Fruit fly (Drosophila melanogaster) whole organism, embryonic: ENCODE data around the gene CG9164.

ENCODE experiments used
- Bgb ChIP-seq: fragments of 200-800 bp; sonication (Bioruptor generic); IDR thresholded peaks from 2 replicates; pipeline ENCODE4 v1.3.6; 2022; ENCODE audit warnings: missing biosample characterization, missing genetic modification characterization; ENCODE audit not compliant: partially characterized antibody
- CG11093 ChIP-seq: fragments of 200-800 bp; sonication (Bioruptor generic); IDR thresholded peaks from 3 replicates; pipeline ENCODE4 v1.3.6; 2022; ENCODE audit warnings: missing biosample characterization, missing genetic modification characterization
- CG12744 ChIP-seq: fragments of 200-800 bp; sonication (Bioruptor generic); optimal IDR thresholded peaks from 2 replicates; lab custom pipeline; 2016; ENCODE audit warnings: missing biosample characterization, missing genetic modification characterization
- CG16813 ChIP-seq: fragments of 200-800 bp; sonication (Bioruptor generic); IDR thresholded peaks from 3 replicates; pipeline ENCODE4 v1.3.6; 2022; ENCODE audit warnings: missing biosample characterization, missing genetic modification characterization; ENCODE audit not compliant: partially characterized antibody
- CG17385 ChIP-seq: fragments of 200-800 bp; sonication (Bioruptor generic); optimal IDR thresholded peaks from 3 replicates; lab custom pipeline; 2018; ENCODE audit warnings: missing biosample characterization, mild to moderate bottlenecking, missing genetic modification characterization
- CG18011 ChIP-seq: fragments of 200-800 bp; sonication (Bioruptor generic); optimal IDR thresholded peaks from 2 replicates; lab custom pipeline; 2017; ENCODE audit warnings: missing biosample characterization, missing genetic modification characterization, mild to moderate bottlenecking, moderate library complexity, missing genotype
- CG2116 ChIP-seq: fragments of 200-800 bp; sonication (Bioruptor generic); optimal IDR thresholded peaks from 3 replicates; lab custom pipeline; 2018; ENCODE audit warnings: missing biosample characterization, mild to moderate bottlenecking, missing genetic modification characterization
- CG2129 ChIP-seq: fragments of 200-800 bp; sonication (Bioruptor generic); IDR thresholded peaks from 2 replicates; pipeline ENCODE4 v1.3.6; 2022; ENCODE audit warnings: missing biosample characterization, missing genetic modification characterization; ENCODE audit not compliant: partially characterized antibody
- CG31365 ChIP-seq: fragments of 200-800 bp; sonication (Bioruptor generic); optimal IDR thresholded peaks from 2 replicates; lab custom pipeline; 2018; ENCODE audit warnings: missing biosample characterization, mild to moderate bottlenecking, missing genetic modification characterization
- CG3726 ChIP-seq: fragments of 200-800 bp; sonication (Bioruptor generic); IDR thresholded peaks from 3 replicates; pipeline ENCODE4, ENCODE4 v1.3.6; 2022; ENCODE audit warnings: missing biosample characterization, missing genetic modification characterization
- CG4328 ChIP-seq: fragments of 200-800 bp; sonication (Bioruptor generic); optimal IDR thresholded peaks from 3 replicates; lab custom pipeline; 2017; ENCODE audit warnings: missing biosample characterization, missing genetic modification reagents, missing genetic modification characterization
- CG6791 ChIP-seq: fragments of 200-800 bp; sonication (Bioruptor generic); IDR thresholded peaks from 3 replicates; pipeline ENCODE4 v1.3.6; 2022; ENCODE audit warnings: missing biosample characterization, missing genetic modification characterization; ENCODE audit not compliant: partially characterized antibody
- CG6854 ChIP-seq: fragments of 200-800 bp; sonication (Bioruptor generic); optimal IDR thresholded peaks from 3 replicates; lab custom pipeline; 2017; ENCODE audit warnings: missing biosample characterization, mild to moderate bottlenecking, missing genetic modification characterization
- CG9609 ChIP-seq: fragments of 200-800 bp; sonication (Bioruptor generic); optimal IDR thresholded peaks from 3 replicates; lab custom pipeline; 2016; ENCODE audit warnings: missing biosample characterization, missing genetic modification characterization
- Camta ChIP-seq: fragments of 200-800 bp; sonication (Bioruptor generic); optimal IDR thresholded peaks from 2 replicates; lab custom pipeline; 2016; ENCODE audit warnings: missing biosample characterization, missing genetic modification characterization
- H15 ChIP-seq: fragments of 200-800 bp; sonication (Bioruptor generic); IDR thresholded peaks from 3 replicates; pipeline ENCODE4 v1.3.6; 2022; ENCODE audit warnings: missing biosample characterization, missing genetic modification characterization
- Hmr ChIP-seq: fragments of 200-800 bp; sonication (Bioruptor generic); optimal IDR thresholded peaks from 3 replicates; lab custom pipeline; 2017; ENCODE audit warnings: mild to moderate bottlenecking, missing biosample characterization, missing genetic modification reagents, missing genetic modification characterization
- Hmx ChIP-seq: fragments of 200-800 bp; sonication (Bioruptor generic); optimal IDR thresholded peaks from 2 replicates; lab custom pipeline; 2016; ENCODE audit warnings: missing biosample characterization, missing genetic modification characterization
- Hr39 ChIP-seq: fragments of >200 bp; optimal IDR thresholded peaks from 2 replicates; lab custom pipeline; 2017
- MTF-1 ChIP-seq: fragments of 200-800 bp; sonication (Bioruptor generic); optimal IDR thresholded peaks from 2 replicates; lab custom pipeline; 2018; ENCODE audit warnings: missing biosample characterization, mild to moderate bottlenecking, missing genetic modification characterization, borderline replicate concordance
- NC2β ChIP-seq: fragments of 200-800 bp; sonication (Bioruptor generic); optimal IDR thresholded peaks from 2 replicates; lab custom pipeline; 2016; ENCODE audit warnings: missing biosample characterization, missing genetic modification characterization
- NK7.1 ChIP-seq: fragments of 200-800 bp; sonication (Bioruptor generic); optimal IDR thresholded peaks from 3 replicates; lab custom pipeline; 2016; ENCODE audit warnings: missing biosample characterization, missing genetic modification characterization
- Scr ChIP-seq: fragments of 200-800 bp; sonication (Bioruptor generic); IDR thresholded peaks from 2 replicates; pipeline ENCODE4 v1.3.6; 2022; ENCODE audit warnings: missing biosample characterization, missing genetic modification characterization; ENCODE audit not compliant: partially characterized antibody
- Sry-β ChIP-seq: fragments of 200-800 bp; sonication (Bioruptor generic); optimal IDR thresholded peaks from 2 replicates; lab custom pipeline; 2018; ENCODE audit warnings: missing biosample characterization, mild to moderate bottlenecking, missing genetic modification characterization, moderate library complexity
- Usf ChIP-seq: fragments of 200-800 bp; sonication (Bioruptor generic); optimal IDR thresholded peaks from 2 replicates; lab custom pipeline; 2017; ENCODE audit warnings: missing genotype, missing biosample characterization, missing genetic modification characterization
- ab ChIP-seq: fragments of 200-800 bp; sonication (Bioruptor generic); optimal IDR thresholded peaks from 2 replicates; lab custom pipeline; 2016; ENCODE audit warnings: missing biosample characterization, missing genetic modification characterization
- bigmax ChIP-seq: fragments of 200-800 bp; sonication (Bioruptor generic); optimal IDR thresholded peaks from 2 replicates; lab custom pipeline; 2018; ENCODE audit warnings: missing biosample characterization, mild to moderate bottlenecking, missing genetic modification characterization
- bowl ChIP-seq: fragments of 200-800 bp; sonication (Bioruptor generic); IDR thresholded peaks from 2 replicates; pipeline ENCODE4 v1.3.6; 2022; ENCODE audit warnings: missing biosample characterization, missing genetic modification characterization
- btn ChIP-seq: fragments of 200-800 bp; sonication (Bioruptor generic); optimal IDR thresholded peaks from 2 replicates; lab custom pipeline; 2016; ENCODE audit warnings: missing biosample characterization, missing genetic modification characterization
- crc ChIP-seq: fragments of 200-800 bp; sonication (Bioruptor generic); optimal IDR thresholded peaks from 2 replicates; lab custom pipeline; 2016; ENCODE audit warnings: missing biosample characterization, missing genetic modification characterization
- croc ChIP-seq: fragments of 200-800 bp; sonication (Bioruptor generic); conservative IDR thresholded peaks from 3 replicates; pipeline ENCODE4 v1.3.6; 2022; ENCODE audit warnings: missing biosample characterization, missing genetic modification characterization
- dan ChIP-seq: fragments of 200-800 bp; sonication (Bioruptor generic); IDR thresholded peaks from 2 replicates; pipeline ENCODE4 v1.3.6; 2022; ENCODE audit warnings: missing biosample characterization, missing genetic modification characterization
- dysf ChIP-seq: fragments of 200-800 bp; sonication (Bioruptor generic); IDR thresholded peaks from 3 replicates; pipeline ENCODE4 v1.3.6; 2022; ENCODE audit warnings: missing biosample characterization, missing genetic modification characterization
- fd3F ChIP-seq: fragments of 200-800 bp; sonication (Bioruptor generic); optimal IDR thresholded peaks from 2 replicates; lab custom pipeline; 2018; ENCODE audit warnings: missing biosample characterization, mild to moderate bottlenecking, missing genetic modification characterization, moderate library complexity
- fu2 ChIP-seq: fragments of 200-800 bp; sonication (Bioruptor generic); optimal IDR thresholded peaks from 2 replicates; lab custom pipeline; 2016; ENCODE audit warnings: missing biosample characterization, missing genetic modification characterization
- gsb ChIP-seq: fragments of 200-800 bp; sonication (Bioruptor generic); IDR thresholded peaks from 2 replicates; pipeline ENCODE4 v1.3.6; 2022; ENCODE audit warnings: missing biosample characterization, missing genetic modification characterization
- gsb-n ChIP-seq: fragments of 200-800 bp; sonication (Bioruptor generic); optimal IDR thresholded peaks from 3 replicates; lab custom pipeline; 2018; ENCODE audit warnings: missing biosample characterization, mild to moderate bottlenecking, missing genetic modification characterization
- h ChIP-seq: fragments of >200 bp; optimal IDR thresholded peaks from 2 replicates; lab custom pipeline; 2017
- her ChIP-seq: fragments of 200-800 bp; sonication (Bioruptor generic); optimal IDR thresholded peaks from 2 replicates; lab custom pipeline; 2016; ENCODE audit warnings: missing biosample characterization, missing genetic modification characterization
- jigr1 ChIP-seq: fragments of 200-800 bp; sonication (Bioruptor generic); IDR thresholded peaks from 3 replicates; pipeline ENCODE4 v1.3.6; 2022; ENCODE audit warnings: missing biosample characterization, missing genetic modification characterization
- lmd ChIP-seq: fragments of 200-800 bp; sonication (Bioruptor generic); IDR thresholded peaks from 2 replicates; pipeline ENCODE4 v1.3.6; 2022; ENCODE audit warnings: missing biosample characterization, missing genetic modification characterization
- lov ChIP-seq, 2 experiments: fragments of 200-800 bp in 1 of 2; fragments of >200 bp in 1 of 2; sonication (Bioruptor generic) in 1 of 2; IDR thresholded peaks in 1 of 2; optimal IDR thresholded peaks in 1 of 2; 2 replicates in 1 of 2; 3 replicates in 1 of 2; pipeline versions ENCODE4 v1.3.6 to Lab custom; 2017 to 2022; ENCODE audit warnings: missing biosample characterization in 1 of 2, missing genetic modification characterization in 1 of 2
- mam ChIP-seq: fragments of 200-800 bp; sonication (Bioruptor generic); optimal IDR thresholded peaks from 3 replicates; lab custom pipeline; 2016; ENCODE audit warnings: missing biosample characterization, missing genetic modification characterization
- nerfin-1 ChIP-seq: fragments of 200-800 bp; sonication (Bioruptor generic); optimal IDR thresholded peaks from 3 replicates; lab custom pipeline; 2019; ENCODE audit warnings: missing biosample characterization, mild to moderate bottlenecking, missing genetic modification characterization, moderate library complexity
- pzg ChIP-seq: fragments of 200-800 bp; sonication (Bioruptor generic); optimal IDR thresholded peaks from 3 replicates; lab custom pipeline; 2018; ENCODE audit warnings: missing biosample characterization, mild to moderate bottlenecking, missing genetic modification characterization, moderate library complexity
- shn ChIP-seq: fragments of 200-800 bp; sonication (Bioruptor generic); optimal IDR thresholded peaks from 3 replicates; lab custom pipeline; 2016; ENCODE audit warnings: missing biosample characterization, missing genetic modification characterization
- sr ChIP-seq: fragments of 200-800 bp; sonication (Bioruptor generic); IDR thresholded peaks from 3 replicates; pipeline ENCODE4 v1.3.6; 2022; ENCODE audit warnings: missing biosample characterization, missing genetic modification characterization
- stc ChIP-seq: fragments of 200-800 bp; sonication (Bioruptor generic); IDR thresholded peaks from 2 replicates; pipeline ENCODE4 v1.3.6; 2022; ENCODE audit warnings: missing biosample characterization, missing genetic modification characterization
- sug ChIP-seq: fragments of 200-800 bp; optimal IDR thresholded peaks from 2 replicates; lab custom pipeline; 2019; ENCODE audit warnings: missing biosample characterization, mild to moderate bottlenecking, missing genetic modification characterization, moderate library complexity
- zf30C ChIP-seq: fragments of 200-800 bp; sonication (Bioruptor generic); optimal IDR thresholded peaks from 3 replicates; lab custom pipeline; 2018; ENCODE audit warnings: missing biosample characterization, mild to moderate bottlenecking, missing genetic modification characterization

CG9164 gene

DNA sequence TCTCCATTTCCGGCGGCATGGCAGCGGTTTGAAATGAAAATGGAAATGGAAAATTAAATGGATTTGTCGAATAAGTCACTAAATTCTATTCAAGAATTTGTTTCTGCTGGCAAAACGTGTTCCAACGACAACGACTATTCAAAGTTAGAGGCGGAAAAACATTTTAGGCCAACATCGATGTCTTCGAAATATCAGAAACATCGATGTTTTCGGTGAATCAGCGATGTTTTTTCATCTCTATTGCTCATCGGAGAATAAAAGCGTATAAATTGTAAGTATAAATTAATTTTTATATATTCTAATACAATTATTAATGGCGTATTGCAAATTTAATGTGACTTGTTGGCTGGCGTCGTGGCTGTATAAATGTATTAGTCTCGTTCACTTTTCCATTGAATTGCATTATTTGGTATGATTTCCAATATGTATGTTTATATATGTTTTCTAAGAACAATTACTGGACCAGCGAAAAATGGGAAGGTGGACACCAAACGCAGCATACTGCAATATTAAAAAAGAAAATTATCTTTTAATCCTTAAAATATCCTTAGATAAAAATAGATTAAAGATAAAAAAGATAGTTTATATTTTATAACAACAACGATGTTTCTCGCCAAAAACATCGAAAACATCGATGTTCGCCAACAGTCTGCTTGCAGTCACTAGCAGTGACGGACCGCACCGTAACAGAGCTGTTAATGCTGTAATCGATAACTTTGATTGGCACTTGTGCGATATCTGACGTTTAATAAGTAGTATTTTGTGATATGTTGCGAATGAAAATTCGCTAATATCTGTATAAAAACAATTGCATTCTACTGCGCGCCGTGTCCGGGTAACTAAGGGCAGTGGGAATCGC lies 40.5 kb downstream of the CG9164 start, which contains the start of the genes CG12608 and Prp5 (continued):
- TF ChIP-seq bigmax (no peak), CG2129 (0 out of 2 replicates have a peak, but pooled peaks have one; percentile 20), nerfin-1 (tag; lab: Kevin White, UChicago) (no peak), CG12744 (GFP tag; lab: Kevin White, UChicago) (no peak), Usf (no peak), CG11093 (GFP tag; lab: Robert Waterston, UW) (no peak), Camta (GFP tag; lab: Kevin White, UChicago) (no peak), CG9609 (no peak), NC2β (GFP tag; lab: Kevin White, UChicago) (no peak), gsb-n (tag; lab: Kevin White, UChicago) (no peak), ab (GFP tag; lab: Kevin White, UChicago) (no peak), CG6854 (no peak), bowl (GFP tag; lab: Robert Waterston, UW) (no peak), gsb (GFP tag; lab: Robert Waterston, UW) (no peak), CG16813 (GFP tag; lab: Robert Waterston, UW) (peak; percentile 57), her (GFP tag; lab: Kevin White, UChicago) (no peak), CG18011 (GFP tag; lab: Kevin White, UChicago) (no peak), lmd (GFP tag; lab: Robert Waterston, UW) (no peak), mam (no peak), fu2 (no peak), fd3F (GFP tag; lab: Kevin White, UChicago) (no peak), CG3726 (GFP tag; lab: Robert Waterston, UW) (no peak), dysf (no peak), Sry-β (peak; percentile 57), croc (no peak), CG4328 (GFP tag; lab: Kevin White, UChicago) (no peak), CG31365 (no peak), lov (optimal IDR thresholded peaks at IDR 0.05; lab: Kevin White, UChicago) (no peak), lov (GFP tag; IDR thresholded peaks at IDR 0.05; lab: Robert Waterston, UW) (no peak), H15 (GFP tag; lab: Robert Waterston, UW) (no peak), dan (no peak), NK7.1 (GFP tag; lab: Kevin White, UChicago) (no peak), stc (no peak), Bgb (peak; percentile 70), shn (GFP tag; lab: Kevin White, UChicago) (no peak), Hmr (GFP tag; lab: Kevin White, UChicago) (no peak), Hmx (GFP tag; lab: Kevin White, UChicago) (no peak), pzg (peak; percentile 31), zf30C (GFP tag; lab: Kevin White, UChicago) (no peak), Hr39 (lab: Kevin White, UChicago) (no peak), CG2116 (GFP tag; lab: Kevin White, UChicago) (peak; percentile 89), crc (GFP tag; lab: Kevin White, UChicago) (no peak), sr (GFP tag; lab: Robert Waterston, UW) (no peak), CG6791 (peak; percentile 84), btn (GFP tag; lab: Kevin White, UChicago) (no peak), jigr1 (GFP tag; lab: Robert Waterston, UW) (no peak), Scr (GFP tag; lab: Robert Waterston, UW) (peak; percentile 68), MTF-1 (no peak), CG17385 (no peak), sug (tag; lab: Kevin White, UChicago) (no peak), h (lab: Kevin White, UChicago) (no peak)
